Worm (Caenorhabditis elegans): ENCODE data around the gene lon-1.

Gene lon-1

DNA sequence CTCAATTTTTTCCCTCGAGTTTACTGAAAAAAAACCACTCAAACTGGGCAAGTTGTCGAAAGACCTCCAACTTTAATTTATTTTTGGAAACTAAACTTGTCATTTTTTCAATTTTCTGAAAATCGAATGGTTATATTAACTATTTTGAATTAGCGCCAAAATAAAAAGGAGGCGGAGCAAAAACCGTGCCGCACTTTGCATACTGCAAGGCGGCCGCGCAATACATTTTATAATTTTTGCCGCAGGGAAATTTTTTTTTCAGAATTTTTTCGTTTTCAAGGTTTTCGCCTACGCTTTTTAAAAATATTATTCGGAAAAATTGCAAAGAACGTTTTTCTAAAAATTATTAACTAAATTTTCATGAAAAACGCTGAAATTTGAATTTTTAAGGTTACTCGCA lies 29.4 kb downstream of the lon-1 start:
- peak; percentile 25 for TF ChIP-seq lin-38 (GFP tag; IDR thresholded peaks at IDR 0.05)
- peak; percentile 81 for TF ChIP-seq Y48G9A.11 (GFP tag; IDR thresholded peaks at IDR 0.05)
- TF ChIP-seq dpl-1 (GFP tag; optimal IDR thresholded peaks at IDR 0.05): no peak
- peak; percentile 30 for TF ChIP-seq F49E8.2 (tag; optimal IDR thresholded peaks at IDR 0.05; ENCODE audit: borderline replicate concordance)
- peak; percentile 68 for TF ChIP-seq aha-1 (tag)
- peak; percentile 37 for TF ChIP-seq mes-2 (tag; optimal IDR thresholded peaks at IDR 0.05; ENCODE audit: poor library complexity, severe bottlenecking)
- no peak for TF ChIP-seq tra-1 (GFP tag; IDR thresholded peaks at IDR 0.05)
- TF ChIP-seq gei-8 (GFP tag; optimal IDR thresholded peaks at IDR 0.05): no peak
- no peak for TF ChIP-seq set-16 (GFP tag; IDR thresholded peaks at IDR 0.05)

DNA sequence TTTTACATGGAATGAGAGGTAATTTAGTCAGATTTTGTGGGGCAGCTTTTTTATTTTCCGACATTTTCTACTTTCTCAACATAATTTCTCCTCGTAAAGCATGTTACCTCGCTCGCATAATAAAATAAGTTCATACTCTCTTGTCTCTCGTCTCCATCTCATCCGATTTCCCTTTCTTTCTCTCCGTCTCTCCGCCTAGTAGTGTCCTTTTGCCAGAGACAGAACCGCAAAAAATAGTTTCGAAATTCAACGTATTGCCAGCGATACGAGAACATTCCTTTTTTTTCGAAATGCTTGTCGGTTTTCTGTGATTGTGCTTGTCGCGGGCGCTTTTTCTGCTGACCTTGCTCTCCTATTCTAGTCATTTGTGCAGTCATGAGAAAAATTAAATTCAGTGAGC lies 29.9 kb downstream of the lon-1 start:
- no peak for TF ChIP-seq ceh-44 (GFP tag; IDR thresholded peaks at IDR 0.05)
- TF ChIP-seq php-3 (GFP tag; IDR thresholded peaks at IDR 0.05): 0 out of 2 replicates have a peak, but pooled peaks have one; percentile 40
- TF ChIP-seq aha-1 (tag): peak; percentile 54
- TF ChIP-seq nhr-25 (tag; optimal IDR thresholded peaks at IDR 0.05; ENCODE audit: borderline replicate concordance, insufficient read depth): peak; percentile 56
- peak; percentile 50; the same call in 1 of the 2 replicates for TF ChIP-seq lin-1 (GFP tag; IDR thresholded peaks at IDR 0.05)
- TF ChIP-seq dpl-1 (GFP tag; optimal IDR thresholded peaks at IDR 0.05): peak; percentile 44
- TF ChIP-seq mdl-1 (tag; optimal IDR thresholded peaks at IDR 0.05): peak in 1 of 2 experiments; percentile 41
- TF ChIP-seq daf-16 (GFP tag; optimal IDR thresholded peaks at IDR 0.05): no peak
- peak; percentile 34 for TF ChIP-seq daf-16 (tag; optimal IDR thresholded peaks at IDR 0.05)
- no peak for TF ChIP-seq ceh-20 (GFP tag; IDR thresholded peaks at IDR 0.05)
- TF ChIP-seq dmd-6 (GFP tag; IDR thresholded peaks at IDR 0.05): peak; percentile 13; the same call in 1 of the 2 replicates
- peak; percentile 19 for TF ChIP-seq T20F7.1 (GFP tag; optimal IDR thresholded peaks at IDR 0.05)
- peak; percentile 31 for TF ChIP-seq pqm-1 (tag; optimal IDR thresholded peaks at IDR 0.05)
- TF ChIP-seq ces-1 (GFP tag; optimal IDR thresholded peaks at IDR 0.05): peak; percentile 43
- TF ChIP-seq daf-8 (GFP tag; IDR thresholded peaks at IDR 0.05): no peak
- TF ChIP-seq pha-4 (GFP tag; IDR thresholded peaks at IDR 0.05): no peak
- no peak for TF ChIP-seq pha-4 (tag; optimal IDR thresholded peaks at IDR 0.05)
- peak; percentile 77 for TF ChIP-seq dve-1 (tag; optimal IDR thresholded peaks at IDR 0.05; ENCODE audit: insufficient read depth)
- peak in 1 of 2 experiments; percentile 14 for TF ChIP-seq hif-1 (tag; optimal IDR thresholded peaks at IDR 0.05)
- no peak for TF ChIP-seq fos-1 (tag; optimal IDR thresholded peaks at IDR 0.05)
- no peak for TF ChIP-seq D1046.2 (GFP tag; IDR thresholded peaks at IDR 0.05)
- TF ChIP-seq ceh-28 (tag; optimal IDR thresholded peaks at IDR 0.05): no peak
- peak; percentile 35 for TF ChIP-seq mxl-3 (GFP tag; optimal IDR thresholded peaks at IDR 0.05)
- no peak for TF ChIP-seq lim-7 (GFP tag; IDR thresholded peaks at IDR 0.05)
- peak; percentile 30 for TF ChIP-seq fkh-10 (GFP tag; optimal IDR thresholded peaks at IDR 0.05)
- TF ChIP-seq unc-130 (GFP tag; optimal IDR thresholded peaks at IDR 0.05): no peak
- peak; percentile 43; the same call in 1 of the 2 replicates for TF ChIP-seq ctbp-1 (GFP tag; IDR thresholded peaks at IDR 0.05)
- TF ChIP-seq nhr-6 (tag; optimal IDR thresholded peaks at IDR 0.05): peak; percentile 35
- TF ChIP-seq zfp-3 (GFP tag; conservative IDR thresholded peaks at IDR 0.05): 0 out of 2 replicates have a peak, but pooled peaks have one; percentile 7
- peak; percentile 83 for TF ChIP-seq ama-1 (optimal IDR thresholded peaks at IDR 0.05)
- TF ChIP-seq hmg-1.1 (GFP tag; IDR thresholded peaks at IDR 0.05): peak; percentile 36; the same call in 1 of the 2 replicates
- TF ChIP-seq lsy-2 (tag; optimal IDR thresholded peaks at IDR 0.05): peak in 1 of 2 experiments; percentile 75
- peak; percentile 66 for TF ChIP-seq hlh-11 (tag; optimal IDR thresholded peaks at IDR 0.05)
- TF ChIP-seq egl-27 (tag; optimal IDR thresholded peaks at IDR 0.05): no peak
- TF ChIP-seq mep-1 (tag; optimal IDR thresholded peaks at IDR 0.05): peak; percentile 20
- peak; percentile 36 for TF ChIP-seq rbr-2 (tag; optimal IDR thresholded peaks at IDR 0.05)
- no peak for TF ChIP-seq Y5F2A.4 (GFP tag; optimal IDR thresholded peaks at IDR 0.05)
- no peak for TF ChIP-seq lin-39 (tag; optimal IDR thresholded peaks at IDR 0.05)
- TF ChIP-seq madf-9 (GFP tag; conservative IDR thresholded peaks at IDR 0.05): no peak
- peak; percentile 46 for TF ChIP-seq mes-2 (tag; optimal IDR thresholded peaks at IDR 0.05; ENCODE audit: poor library complexity, severe bottlenecking)
- no peak for TF ChIP-seq jun-1 (tag; optimal IDR thresholded peaks at IDR 0.05)
- TF ChIP-seq nhr-28 (tag; optimal IDR thresholded peaks at IDR 0.05): peak; percentile 43
- no peak for TF ChIP-seq ZK337.2 (GFP tag; IDR thresholded peaks at IDR 0.05)

Measured in whole organism, L4 larva.